Worm (Caenorhabditis elegans): Measurements from ENCODE around the gene F49F1.10.
"Not testable (repeated sequence)": the region's sequence is repeated elsewhere in the genome, so short reads cannot be mapped to it uniquely, and the experiment has no call there.

F49F1.10 gene

DNA sequence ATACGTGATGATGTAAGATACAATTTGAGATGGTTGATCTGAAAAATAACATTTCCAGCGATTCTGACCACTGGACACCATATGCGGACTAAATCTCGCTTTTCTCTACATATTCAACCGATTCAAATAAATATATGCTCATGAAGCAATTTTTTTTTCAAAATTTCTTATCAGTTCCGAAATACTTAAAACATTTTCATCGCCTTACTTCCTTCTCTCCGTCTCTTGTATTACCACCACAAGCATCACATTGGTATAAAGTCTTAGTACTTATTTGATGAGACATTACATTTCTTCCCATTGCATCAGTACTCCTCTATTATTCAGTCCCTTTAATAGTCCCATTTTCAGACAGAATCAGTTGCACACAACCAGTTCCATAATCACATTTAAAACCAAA, 15.7 kb upstream of the F49F1.10 start, which contains the start of gene K08D10.14:
TSS of gene K08D10.14 (plus strand) at position 301 of the 400 bp plus-strand sequence.
- no peak for TF ChIP-seq rnt-1 (tag; optimal IDR thresholded peaks at IDR 0.05)
- peak; percentile 19 for TF ChIP-seq elt-2 (tag; optimal IDR thresholded peaks at IDR 0.05)

DNA sequence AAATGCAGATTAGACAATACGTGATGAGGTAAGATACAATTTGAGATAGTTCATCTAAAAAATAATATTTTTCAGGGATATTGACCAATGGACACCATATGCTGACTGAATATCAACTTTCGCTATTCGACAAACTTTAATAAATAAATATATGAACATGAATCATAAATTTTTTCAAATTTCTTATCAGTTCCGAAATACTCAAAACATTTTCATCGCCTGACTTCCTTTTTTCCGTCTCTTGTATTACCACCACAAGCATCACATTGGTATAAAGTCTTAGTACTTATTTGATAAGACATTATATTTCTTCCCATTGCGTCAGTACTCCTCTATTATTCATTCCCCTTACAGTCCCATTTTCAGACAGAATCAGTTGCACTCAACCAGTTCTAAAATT, 13.2 kb upstream of the F49F1.10 start, which contains the start of the genes K08D10.10 and R07C12.1:
TSS of gene K08D10.10 (plus strand) at position 93 of the 400 bp plus-strand sequence.
TSS of gene R07C12.1 (plus strand) at position 314 of the 400 bp plus-strand sequence.
- TF ChIP-seq ceh-63 (GFP tag; optimal IDR thresholded peaks at IDR 0.05) (no peak), elt-2 (tag; optimal IDR thresholded peaks at IDR 0.05) (peak; percentile 79)

DNA sequence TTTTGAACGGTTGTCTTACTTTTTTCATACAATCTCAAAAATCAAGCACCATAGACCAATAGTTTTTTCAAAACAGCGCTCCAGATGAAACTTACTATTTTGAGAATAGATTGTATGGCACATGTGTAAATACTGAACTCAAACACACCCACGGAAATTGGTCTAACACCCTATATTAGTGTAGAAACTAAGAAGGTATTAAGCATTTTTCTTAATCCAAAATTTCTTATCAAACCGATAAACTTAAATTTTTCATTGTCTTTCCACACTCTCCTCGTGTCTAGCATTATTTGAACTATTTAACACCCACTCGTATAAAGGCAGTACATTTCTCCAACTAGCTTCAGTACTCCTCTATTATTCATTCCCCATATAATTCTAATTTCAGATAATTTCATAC, 11.2 kb upstream of the F49F1.10 start:
- no peak for TF ChIP-seq fkh-4 (tag; optimal IDR thresholded peaks at IDR 0.05; ENCODE audit: borderline replicate concordance)
- no peak for TF ChIP-seq efl-1 (optimal IDR thresholded peaks at IDR 0.05)
- TF ChIP-seq efl-1 (GFP tag; optimal IDR thresholded peaks at IDR 0.05 in 1 of 2) = peak in 1 of 2 experiments; percentile 57
- peak; percentile 58 for TF ChIP-seq elt-2 (tag; optimal IDR thresholded peaks at IDR 0.05)

DNA sequence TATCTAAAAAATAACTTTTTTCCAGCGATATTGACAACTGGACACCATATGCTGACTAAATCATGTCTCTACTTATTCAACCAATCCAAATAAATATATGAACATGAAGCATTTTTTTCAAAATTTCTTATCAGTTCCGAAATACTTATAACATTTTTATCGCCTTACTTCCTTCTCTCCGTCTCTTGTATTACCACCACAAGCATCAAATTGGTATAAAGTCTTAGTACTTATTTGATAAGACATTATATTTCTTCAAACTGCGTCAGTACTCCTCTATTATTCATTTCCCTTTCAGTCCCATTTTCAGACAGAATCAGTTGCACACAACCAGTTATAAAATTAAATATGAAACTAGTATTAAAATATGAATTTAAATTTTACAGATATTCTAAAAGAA, 9.0 kb upstream of the F49F1.10 start:
- TF ChIP-seq efl-1 (optimal IDR thresholded peaks at IDR 0.05) (no peak), efl-1 (GFP tag; optimal IDR thresholded peaks at IDR 0.05 in 1 of 2) (peak in 1 of 2 experiments; percentile 38), unc-130 (tag; optimal IDR thresholded peaks at IDR 0.05) (no peak), nhr-90 (tag; optimal IDR thresholded peaks at IDR 0.05; ENCODE audit: poor library complexity) (peak; percentile 1), jun-1 (tag; optimal IDR thresholded peaks at IDR 0.05) (peak; percentile 34), dsc-1 (tag; optimal IDR thresholded peaks at IDR 0.05) (no peak), lin-15B (tag; optimal IDR thresholded peaks at IDR 0.05) (no peak), elt-2 (tag; optimal IDR thresholded peaks at IDR 0.05) (peak; percentile 92)

- no peak for TF ChIP-seq aly-2 (tag; optimal IDR thresholded peaks at IDR 0.05)
- no peak for TF ChIP-seq fkh-4 (tag; optimal IDR thresholded peaks at IDR 0.05; ENCODE audit: borderline replicate concordance)
- no peak for TF ChIP-seq lsy-2 (tag; optimal IDR thresholded peaks at IDR 0.05)
- no peak for TF ChIP-seq lin-35 (GFP tag; optimal IDR thresholded peaks at IDR 0.05)
- no peak for TF ChIP-seq ceh-88 (GFP tag; IDR thresholded peaks at IDR 0.05)
- TF ChIP-seq sox-4 (tag; optimal IDR thresholded peaks at IDR 0.05) = no peak
- TF ChIP-seq ztf-4 (tag; optimal IDR thresholded peaks at IDR 0.05) = no peak
- TF ChIP-seq pqm-1 (tag; optimal IDR thresholded peaks at IDR 0.05) = no peak
- no peak for TF ChIP-seq egl-27 (tag; optimal IDR thresholded peaks at IDR 0.05)
- TF ChIP-seq isw-1 (GFP tag; IDR thresholded peaks at IDR 0.05) = no peak
- TF ChIP-seq aha-1 (tag; optimal IDR thresholded peaks at IDR 0.05) = no peak
- TF ChIP-seq nhr-90 (tag; optimal IDR thresholded peaks at IDR 0.05; ENCODE audit: poor library complexity) = no peak
- TF ChIP-seq tbx-2 (tag; optimal IDR thresholded peaks at IDR 0.05) = no peak
- TF ChIP-seq nhr-76 (tag; optimal IDR thresholded peaks at IDR 0.05) = no peak
- TF ChIP-seq Y116A8C.19 (tag; optimal IDR thresholded peaks at IDR 0.05; ENCODE audit: borderline replicate concordance) = no peak
- TF ChIP-seq unc-30 (tag; optimal IDR thresholded peaks at IDR 0.05) = no peak
- TF ChIP-seq hpl-2 (GFP tag; optimal IDR thresholded peaks at IDR 0.05) = no peak
- TF ChIP-seq C34B4.2 (tag; optimal IDR thresholded peaks at IDR 0.05) = no peak
- TF ChIP-seq lin-15B (tag; optimal IDR thresholded peaks at IDR 0.05) = no peak
- no peak for TF ChIP-seq unc-98 (GFP tag; IDR thresholded peaks at IDR 0.05)
Observed at ce11 chrIV:4144784-4145183, 5.9 kb upstream of the F49F1.10 start, which contains the start of gene R07C12.3. Gene R07C12.3, plus strand, starts transcription at chrIV:4145084.

DNA sequence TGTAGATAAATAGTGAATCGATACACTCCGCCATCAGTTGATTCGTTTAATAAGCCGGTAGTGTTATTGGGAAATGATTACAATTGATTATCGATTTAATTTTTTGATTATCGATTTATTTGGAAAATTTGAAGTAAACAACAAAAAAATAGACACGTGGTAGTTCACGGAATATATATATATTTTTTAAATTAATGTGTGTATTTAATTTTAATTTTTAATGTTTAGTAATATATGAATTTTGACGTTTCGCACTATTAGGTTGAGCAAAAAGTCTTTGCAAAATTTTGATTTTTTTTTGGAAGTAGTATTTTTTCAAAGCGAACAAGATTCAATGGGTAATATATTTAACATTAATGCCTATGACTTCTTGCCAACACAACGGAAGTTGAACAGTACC, 4.1 kb upstream of the F49F1.10 start, which contains the start of gene F49F1.12:
TSS of gene F49F1.12 (minus strand) at position 101 of the 400 bp plus-strand sequence.
- not testable (repeated sequence) for TF ChIP-seq pax-3 (tag; optimal IDR thresholded peaks at IDR 0.05); C16A3.4 (tag; optimal IDR thresholded peaks at IDR 0.05); ama-1 (optimal IDR thresholded peaks at IDR 0.05)
